Fruit fly (Drosophila melanogaster) whole organism: ENCODE data around the gene Pak.

Source experiments
- CG8478 ChIP-seq: fragments of >200 bp; optimal IDR thresholded peaks from 2 replicates; lab custom pipeline; 2018; ENCODE audit warnings: inconsistent platforms
- Dll ChIP-seq: fragments of >200 bp; optimal IDR thresholded peaks from 2 replicates; lab custom pipeline; 2017
- EcR ChIP-seq, 2 experiments: fragments of >200 bp; optimal IDR thresholded peaks; 2 replicates each; lab custom pipeline; 2017; ENCODE audit warnings: missing biosample characterization in 2 of 2, missing genetic modification characterization in 2 of 2, missing genetic modification reagents in 2 of 2
- pan ChIP-seq: fragments of >200 bp; optimal IDR thresholded peaks from 2 replicates; lab custom pipeline; 2017
- psq ChIP-seq: fragments of >200 bp; optimal IDR thresholded peaks from 2 replicates; lab custom pipeline; 2017
- usp ChIP-seq: fragments of >200 bp; optimal IDR thresholded peaks from 2 replicates; lab custom pipeline; 2017; ENCODE audit warnings: missing biosample characterization, missing genetic modification characterization, mixed read lengths

dm6 chr3R:6399289-6399688, 48.6 kb downstream of the Pak start:
- TF ChIP-seq psq (lab: Kevin White, UChicago): no peak
- TF ChIP-seq EcR (GFP tag; optimal IDR thresholded peaks at IDR 0.05; lab: Kevin White, UChicago): no peak
- TF ChIP-seq pan (lab: Kevin White, UChicago): no peak
- TF ChIP-seq usp (GFP tag; lab: Kevin White, UChicago): no peak
- no peak for TF ChIP-seq CG8478
- no peak for TF ChIP-seq Dll
